Worm (Caenorhabditis elegans) whole organism, L4 larva: ENCODE results near the gene C47E12.10.

Source experiments
- F26F4.8 ChIP-seq: fragments of 200-800 bp; sonication (Bioruptor generic); conservative IDR thresholded peaks from 2 replicates; pipeline ENCODE4 v1.3.6; 2022; ENCODE audit warnings: missing genetic modification characterization, missing compliant biosample characterization
- F37D6.2 ChIP-seq: sonication (generic microtip); optimal IDR thresholded peaks from 2 replicates; lab custom pipeline; 2016; ENCODE audit warnings: mild to moderate bottlenecking, missing genetic modification characterization, missing compliant biosample characterization
- F49E8.2 ChIP-seq: sonication (generic microtip); optimal IDR thresholded peaks from 2 replicates; lab custom pipeline; 2016; ENCODE audit warnings: missing compliant biosample characterization, mild to moderate bottlenecking, missing genetic modification characterization, borderline replicate concordance
- T20F7.1 ChIP-seq: fragments of 200-800 bp; sonication (Bioruptor generic); optimal IDR thresholded peaks from 2 replicates; lab custom pipeline; 2018; ENCODE audit warnings: mild to moderate bottlenecking, missing genetic modification characterization, missing compliant biosample characterization
- Y105C5A.15 ChIP-seq: fragments of 200-800 bp; sonication (Bioruptor generic); IDR thresholded peaks from 2 replicates; pipeline ENCODE4 v1.3.6; 2022; ENCODE audit warnings: missing genetic modification characterization, missing compliant biosample characterization
- Y75B8A.6 ChIP-seq: fragments of 200-800 bp; sonication (Bioruptor generic); IDR thresholded peaks from 2 replicates; pipeline ENCODE4 v1.3.6; 2022; ENCODE audit warnings: missing genetic modification reagents, missing genetic modification characterization, missing compliant biosample characterization
- aha-1 ChIP-seq: fragments of 150-350 bp; peaks from one replicate; lab custom pipeline; 2014; ENCODE audit warnings: missing biosample characterization, missing genetic modification characterization
- aly-2 ChIP-seq: sonication (generic microtip); optimal IDR thresholded peaks from 2 replicates; lab custom pipeline; 2018; ENCODE audit warnings: missing biosample characterization, missing genetic modification characterization
- ama-1 ChIP-seq: fragments of 150-350 bp; optimal IDR thresholded peaks from 2 replicates; lab custom pipeline; 2014; ENCODE audit warnings: inconsistent platforms, mixed read lengths
- ceh-82 ChIP-seq: sonication (generic microtip); optimal IDR thresholded peaks from 2 replicates; lab custom pipeline; 2017; ENCODE audit warnings: missing biosample characterization, missing genetic modification characterization
- ctbp-1 ChIP-seq: fragments of 200-800 bp; sonication (Bioruptor generic); IDR thresholded peaks from 2 replicates; pipeline ENCODE4 v1.3.6; 2022; ENCODE audit warnings: missing genetic modification reagents, missing genetic modification characterization, missing compliant biosample characterization
- daf-12 ChIP-seq: fragments of 150-350 bp; optimal IDR thresholded peaks from 2 replicates; lab custom pipeline; 2014; ENCODE audit warnings: missing biosample characterization, missing genetic modification reagents, missing genetic modification characterization
- daf-16 ChIP-seq, 3 experiments: sonication (generic microtip); optimal IDR thresholded peaks; 2 replicates each; lab custom pipeline; 2016 to 2017; ENCODE audit warnings: missing genetic modification characterization in 3 of 3, missing genetic modification reagents in 3 of 3, mild to moderate bottlenecking in 2 of 3, missing compliant biosample characterization in 2 of 3, missing biosample characterization in 1 of 3, moderate library complexity in 1 of 3
- dve-1 ChIP-seq: sonication (generic microtip); optimal IDR thresholded peaks from 2 replicates; lab custom pipeline; 2017; ENCODE audit warnings: antibody characterized with exemption, mild to moderate bottlenecking, missing genetic modification characterization, missing compliant biosample characterization; ENCODE audit not compliant: insufficient read depth
- fos-1 ChIP-seq: fragments of 150-350 bp; optimal IDR thresholded peaks from 2 replicates; lab custom pipeline; 2014; ENCODE audit warnings: missing biosample characterization, missing genetic modification characterization
- hif-1 ChIP-seq, 2 experiments: sonication (generic microtip); optimal IDR thresholded peaks; 2 replicates each; lab custom pipeline; 2016 to 2017; ENCODE audit warnings: missing compliant biosample characterization in 2 of 2, missing genetic modification characterization in 2 of 2, missing genetic modification reagents in 2 of 2, missing genotype in 2 of 2, mild to moderate bottlenecking in 1 of 2
- hlh-11 ChIP-seq: fragments of 200-800 bp; sonication (Bioruptor generic); optimal IDR thresholded peaks from 2 replicates; lab custom pipeline; 2018; ENCODE audit warnings: mild to moderate bottlenecking, missing genetic modification characterization, missing compliant biosample characterization
- hlh-30 ChIP-seq: sonication (generic microtip); optimal IDR thresholded peaks from 2 replicates; lab custom pipeline; 2017; ENCODE audit warnings: antibody characterized with exemption, mild to moderate bottlenecking, missing genetic modification characterization, missing compliant biosample characterization; ENCODE audit not compliant: insufficient read depth
- lin-1 ChIP-seq: fragments of 200-800 bp; sonication (Bioruptor generic); IDR thresholded peaks from 2 replicates; pipeline ENCODE4 v1.3.6; 2022; ENCODE audit warnings: missing genetic modification reagents, missing genetic modification characterization, missing compliant biosample characterization
- lin-13 ChIP-seq: fragments of 150-350 bp; optimal IDR thresholded peaks from 2 replicates; lab custom pipeline; 2014; ENCODE audit warnings: missing biosample characterization, missing genetic modification reagents, missing genetic modification characterization
- lin-29 ChIP-seq: fragments of 200-800 bp; sonication (Bioruptor generic); IDR thresholded peaks from 2 replicates; pipeline ENCODE4 v1.3.6; 2022; ENCODE audit warnings: missing genetic modification reagents, missing genetic modification characterization, missing compliant biosample characterization
- lin-38 ChIP-seq: fragments of 200-800 bp; sonication (Bioruptor generic); IDR thresholded peaks from 2 replicates; pipeline ENCODE4 v1.3.6; 2022; ENCODE audit warnings: missing genetic modification reagents, missing genetic modification characterization, missing compliant biosample characterization
- lin-39 ChIP-seq: fragments of 150-350 bp; optimal IDR thresholded peaks from 2 replicates; lab custom pipeline; 2014; ENCODE audit warnings: missing biosample characterization, missing genetic modification reagents, missing genetic modification characterization
- lir-3 ChIP-seq: sonication (generic microtip); optimal IDR thresholded peaks from 2 replicates; lab custom pipeline; 2016; ENCODE audit warnings: mild to moderate bottlenecking, missing genetic modification characterization, missing compliant biosample characterization
- madf-5 ChIP-seq, 2 experiments: fragments of 200-800 bp; sonication (Bioruptor generic); IDR thresholded peaks; 2 replicates each; pipeline ENCODE4 v1.3.6; 2022; ENCODE audit warnings: missing compliant biosample characterization in 2 of 2, missing genetic modification characterization in 2 of 2
- mes-2 ChIP-seq: sonication (generic microtip); optimal IDR thresholded peaks from 2 replicates; lab custom pipeline; 2016; ENCODE audit warnings: missing genotype, mild to moderate bottlenecking, missing genetic modification characterization, missing compliant biosample characterization; ENCODE audit not compliant: poor library complexity, severe bottlenecking
- mxl-2 ChIP-seq: fragments of 200-800 bp; sonication (Bioruptor generic); conservative IDR thresholded peaks from 2 replicates; pipeline ENCODE4 v1.3.6; 2022; ENCODE audit warnings: missing genetic modification reagents, missing genetic modification characterization, missing compliant biosample characterization
- mxl-3 ChIP-seq: fragments of 200-800 bp; sonication (Bioruptor generic); optimal IDR thresholded peaks from 2 replicates; lab custom pipeline; 2018; ENCODE audit warnings: mild to moderate bottlenecking, missing genetic modification characterization, missing compliant biosample characterization
- nhr-28 ChIP-seq: fragments of 150-350 bp; optimal IDR thresholded peaks from 2 replicates; lab custom pipeline; 2014; ENCODE audit warnings: missing biosample characterization, missing genetic modification characterization
- nhr-41 ChIP-seq: fragments of 200-800 bp; sonication (Bioruptor generic); IDR thresholded peaks from 2 replicates; pipeline ENCODE4 v1.3.6; 2022; ENCODE audit warnings: missing genetic modification reagents, missing genetic modification characterization, missing compliant biosample characterization
- nhr-48 ChIP-seq: sonication (generic microtip); optimal IDR thresholded peaks from 2 replicates; lab custom pipeline; 2016; ENCODE audit warnings: mild to moderate bottlenecking, missing genetic modification characterization, missing compliant biosample characterization
- nhr-6 ChIP-seq: fragments of 150-350 bp; optimal IDR thresholded peaks from 2 replicates; lab custom pipeline; 2014; ENCODE audit warnings: missing biosample characterization, missing genetic modification characterization
- pqm-1 ChIP-seq: sonication (generic microtip); optimal IDR thresholded peaks from 2 replicates; lab custom pipeline; 2017; ENCODE audit warnings: missing biosample characterization, missing genetic modification characterization
- saeg-2 ChIP-seq: fragments of 200-800 bp; sonication (Bioruptor generic); IDR thresholded peaks from 2 replicates; pipeline ENCODE4 v1.3.6; 2022; ENCODE audit warnings: missing genetic modification reagents, missing genetic modification characterization, missing compliant biosample characterization
- set-16 ChIP-seq: fragments of 200-800 bp; sonication (Bioruptor generic); IDR thresholded peaks from 2 replicates; pipeline ENCODE4 v1.3.6; 2022; ENCODE audit warnings: missing genetic modification reagents, missing genetic modification characterization, missing compliant biosample characterization
- skn-1 ChIP-seq: fragments of 150-350 bp; optimal IDR thresholded peaks from 2 replicates; lab custom pipeline; 2014; ENCODE audit warnings: missing biosample characterization, missing genetic modification characterization
- snpc-1.2 ChIP-seq: fragments of 200-800 bp; sonication (Bioruptor generic); IDR thresholded peaks from 2 replicates; pipeline ENCODE4 v1.3.6; 2022; ENCODE audit warnings: missing genetic modification reagents, missing genetic modification characterization, missing compliant biosample characterization
- tra-1 ChIP-seq: fragments of 200-800 bp; sonication (Bioruptor generic); IDR thresholded peaks from 2 replicates; pipeline ENCODE4 v1.3.6; 2022; ENCODE audit warnings: missing genetic modification reagents, missing genetic modification characterization, missing compliant biosample characterization
- unc-62 ChIP-seq, 3 experiments: fragments of 150-350 bp in 1 of 3; sonication (generic microtip); optimal IDR thresholded peaks in 2 of 3; peaks in 1 of 3; 1 replicate in 1 of 3; 2 replicates in 2 of 3; lab custom pipeline; 2014 to 2017; ENCODE audit warnings: missing biosample characterization in 3 of 3, missing genetic modification characterization in 3 of 3, missing genetic modification reagents in 3 of 3, missing genotype in 1 of 3
- vab-7 ChIP-seq: fragments of 200-800 bp; sonication (Bioruptor generic); IDR thresholded peaks from 2 replicates; pipeline ENCODE4 v1.3.6; 2022; ENCODE audit warnings: missing genetic modification reagents, missing genetic modification characterization, missing compliant biosample characterization
- ztf-7 ChIP-seq: fragments of 150-350 bp; optimal IDR thresholded peaks from 2 replicates; lab custom pipeline; 2014; ENCODE audit warnings: missing biosample characterization, missing genetic modification characterization

C47E12.10 gene

DNA sequence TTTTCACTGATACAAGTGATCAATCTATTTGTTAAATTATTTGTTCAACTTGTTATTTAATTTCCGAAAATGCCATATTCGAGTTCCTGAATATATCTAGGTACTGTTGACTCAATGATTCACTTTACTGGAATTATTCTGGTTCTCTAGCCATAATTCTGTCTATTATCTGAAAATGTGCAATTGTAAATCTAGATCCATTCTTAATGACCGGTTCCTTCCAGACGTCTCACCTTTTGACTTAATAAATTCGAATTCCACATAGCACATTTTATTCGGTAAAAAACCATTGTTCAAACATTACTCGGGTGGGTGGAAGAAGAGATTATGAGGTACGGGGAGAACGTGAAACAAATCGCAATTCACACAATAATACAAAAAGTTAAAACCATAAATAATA is 16.8 kb downstream of the C47E12.10 start (continued):
- TF ChIP-seq hlh-11 (tag; lab: Kevin White, UChicago) (no peak), mes-2 (no peak)

DNA sequence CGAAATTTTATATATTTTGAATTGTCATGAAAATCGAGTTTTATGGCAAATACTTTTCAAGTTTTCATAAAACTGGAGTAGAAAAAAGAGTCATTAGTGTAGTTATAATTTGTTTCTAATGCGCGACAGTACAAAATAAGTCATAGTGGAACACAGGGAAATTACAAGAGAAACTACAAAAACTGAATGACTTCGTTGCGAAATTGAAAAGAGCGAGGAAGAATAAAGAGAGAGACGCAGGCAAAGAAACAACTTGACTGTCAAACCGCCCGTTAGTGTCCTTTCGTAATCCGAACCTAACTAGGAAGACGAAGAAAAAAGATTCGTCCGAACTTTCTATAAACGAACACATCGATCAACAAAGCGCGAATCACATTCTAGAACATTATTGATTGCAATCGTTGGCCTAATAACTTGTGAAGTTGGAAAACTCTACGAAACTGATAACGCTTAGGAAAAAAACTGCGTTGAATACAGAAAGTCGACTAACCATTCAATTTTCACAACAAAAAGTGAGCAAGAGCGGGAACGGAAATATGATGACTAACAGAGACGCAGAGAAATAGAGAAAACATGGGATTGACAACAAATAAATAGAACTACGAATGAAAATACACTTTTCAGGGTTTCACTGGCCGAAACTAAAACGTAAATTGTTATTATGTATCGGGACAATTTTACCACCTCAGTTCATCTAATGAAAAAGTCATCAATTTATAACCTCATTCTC is 21.0 kb downstream of the C47E12.10 start:
- TF ChIP-seq daf-16 (GFP tag; optimal IDR thresholded peaks at IDR 0.05; lab: Kevin White, UChicago) (no peak), daf-16 (tag; optimal IDR thresholded peaks at IDR 0.05; lab: Kevin White, UChicago) (peak; percentile 55), set-16 (GFP tag; lab: Robert Waterston, UW) (no peak), ceh-82 (tag; lab: Kevin White, UChicago) (no peak), hlh-30 (no peak), skn-1 (tag; lab: Kevin White, UChicago) (no peak), lin-13 (GFP tag; lab: Kevin White, UChicago) (peak; percentile 22), lin-29 (GFP tag; lab: Robert Waterston, UW) (no peak), dve-1 (tag; lab: Kevin White, UChicago) (peak; percentile 13), ctbp-1 (GFP tag; lab: Robert Waterston, UW) (no peak), lin-38 (GFP tag; lab: Robert Waterston, UW) (peak; percentile 36), saeg-2 (GFP tag; lab: Robert Waterston, UW) (0 out of 2 replicates have a peak, but pooled peaks have one; percentile 5), ama-1 (no peak), hif-1 (tag; optimal IDR thresholded peaks at IDR 0.05; lab: Kevin White, UChicago) (no peak), daf-12 (tag; lab: Kevin White, UChicago) (no peak), snpc-1.2 (GFP tag; lab: Robert Waterston, UW) (0 out of 2 replicates have a peak, but pooled peaks have one; percentile 28), unc-62 (GFP tag; optimal IDR thresholded peaks at IDR 0.05 in 1 of 2; lab: Kevin White, UChicago) (peak in 1 of 2 experiments; percentile 6), unc-62 (tag; optimal IDR thresholded peaks at IDR 0.05; lab: Kevin White, UChicago) (no peak), nhr-6 (tag; lab: Kevin White, UChicago) (peak; percentile 35), lir-3 (tag; lab: Kevin White, UChicago) (no peak), ztf-7 (tag; lab: Kevin White, UChicago) (no peak), aly-2 (tag; lab: Kevin White, UChicago) (no peak), Y75B8A.6 (GFP tag; lab: Robert Waterston, UW) (no peak), aha-1 (peak; percentile 88), mxl-2 (no peak), T20F7.1 (peak; percentile 31), vab-7 (no peak), tra-1 (GFP tag; lab: Robert Waterston, UW) (no peak), fos-1 (tag; lab: Kevin White, UChicago) (no peak), Y105C5A.15 (no peak), pqm-1 (tag; lab: Kevin White, UChicago) (no peak), F26F4.8 (GFP tag; lab: Robert Waterston, UW) (no peak), lin-1 (GFP tag; lab: Robert Waterston, UW) (no peak), mxl-3 (GFP tag; lab: Kevin White, UChicago) (no peak), F49E8.2 (tag; lab: Kevin White, UChicago) (no peak), nhr-41 (GFP tag; lab: Robert Waterston, UW) (0 out of 2 replicates have a peak, but pooled peaks have one; percentile 6), lin-39 (tag; lab: Kevin White, UChicago) (no peak), madf-5 (GFP tag; IDR thresholded peaks at IDR 0.05; lab: Robert Waterston, UW) (no peak), F37D6.2 (tag; lab: Kevin White, UChicago) (no peak), nhr-28 (tag; lab: Kevin White, UChicago) (peak; percentile 67), nhr-48 (no peak), hlh-11 (tag; lab: Kevin White, UChicago) (peak; percentile 26)
